Fruit fly (Drosophila melanogaster) whole organism, embryonic: ENCODE results near the gene Sas-6.

Experiments used
- C15 ChIP-seq: fragments of 200-800 bp; sonication (Bioruptor generic); IDR thresholded peaks from 3 replicates; pipeline ENCODE4 v1.3.6; 2022; ENCODE audit warnings: missing biosample characterization, missing genetic modification characterization
- CG11696 ChIP-seq: fragments of 200-800 bp; sonication (Bioruptor generic); IDR thresholded peaks from 2 replicates; pipeline ENCODE4 v1.3.6; 2022; ENCODE audit warnings: missing biosample characterization, missing genetic modification characterization
- CG2202 ChIP-seq: fragments of 200-800 bp; sonication (Bioruptor generic); optimal IDR thresholded peaks from 2 replicates; lab custom pipeline; 2018; ENCODE audit warnings: missing biosample characterization, mild to moderate bottlenecking, missing genetic modification characterization
- CG6689 ChIP-seq: fragments of 200-800 bp; sonication (Bioruptor generic); IDR thresholded peaks from 2 replicates; pipeline ENCODE4 v1.3.6; 2022; ENCODE audit warnings: missing biosample characterization, missing genetic modification characterization
- Doc2 ChIP-seq: fragments of 200-800 bp; sonication (Bioruptor generic); IDR thresholded peaks from 2 replicates; pipeline ENCODE4 v1.3.6; 2022; ENCODE audit warnings: missing biosample characterization, missing genetic modification characterization
- Eip74EF ChIP-seq, 2 experiments: fragments of 200-800 bp in 1 of 2; fragments of >200 bp in 1 of 2; sonication (Bioruptor generic) in 1 of 2; optimal IDR thresholded peaks; 2 replicates each; lab custom pipeline; 2017 to 2019; ENCODE audit warnings: missing biosample characterization in 2 of 2, missing genetic modification characterization in 2 of 2, mild to moderate bottlenecking in 1 of 2, moderate library complexity in 1 of 2
- HLHmδ ChIP-seq: fragments of 200-800 bp; sonication (Bioruptor generic); optimal IDR thresholded peaks from 2 replicates; lab custom pipeline; 2018; ENCODE audit warnings: missing biosample characterization, mild to moderate bottlenecking, missing genetic modification characterization, moderate library complexity
- Scr ChIP-seq: fragments of 200-800 bp; sonication (Bioruptor generic); IDR thresholded peaks from 2 replicates; pipeline ENCODE4 v1.3.6; 2022; ENCODE audit warnings: missing biosample characterization, missing genetic modification characterization; ENCODE audit not compliant: partially characterized antibody
- danr ChIP-seq: fragments of 200-800 bp; sonication (Bioruptor generic); IDR thresholded peaks from 2 replicates; pipeline ENCODE4 v1.3.6; 2022; ENCODE audit warnings: missing biosample characterization, missing genetic modification characterization
- gce ChIP-seq: fragments of 200-800 bp; sonication (Bioruptor generic); IDR thresholded peaks from 3 replicates; pipeline ENCODE4 v1.3.6; 2022; ENCODE audit warnings: missing biosample characterization, missing genetic modification characterization
- ro ChIP-seq: fragments of 200-800 bp; sonication (Bioruptor generic); IDR thresholded peaks from 2 replicates; pipeline ENCODE4 v1.3.6; 2022; ENCODE audit warnings: missing biosample characterization, missing genetic modification characterization
- tio ChIP-seq: fragments of 200-800 bp; sonication (Bioruptor generic); optimal IDR thresholded peaks from 2 replicates; lab custom pipeline; 2017; ENCODE audit warnings: missing biosample characterization, missing genetic modification characterization, inconsistent platforms
- tna ChIP-seq: fragments of 200-800 bp; sonication (Bioruptor generic); IDR thresholded peaks from 2 replicates; pipeline ENCODE4 v1.3.6; 2022; ENCODE audit warnings: missing biosample characterization, missing genetic modification characterization; ENCODE audit not compliant: partially characterized antibody
- vvl ChIP-seq: fragments of 200-800 bp; sonication (Bioruptor generic); IDR thresholded peaks from 2 replicates; pipeline ENCODE4 v1.3.6; 2022; ENCODE audit warnings: missing biosample characterization, missing genetic modification characterization

- TF ChIP-seq vvl (GFP tag; lab: Robert Waterston, UW) (no peak), C15 (GFP tag; lab: Robert Waterston, UW) (no peak), Scr (GFP tag; lab: Robert Waterston, UW) (no peak), tna (GFP tag; lab: Robert Waterston, UW) (no peak), HLHmδ (no peak), Eip74EF (GFP tag; optimal IDR thresholded peaks at IDR 0.05; lab: Kevin White, UChicago) (no peak), ro (GFP tag; lab: Robert Waterston, UW) (no peak), CG6689 (GFP tag; lab: Robert Waterston, UW) (no peak), danr (GFP tag; lab: Robert Waterston, UW) (no peak), gce (GFP tag; lab: Robert Waterston, UW) (no peak), Doc2 (GFP tag; lab: Robert Waterston, UW) (no peak), tio (GFP tag; lab: Kevin White, UChicago) (no peak), CG2202 (tag; lab: Kevin White, UChicago) (no peak), CG11696 (GFP tag; lab: Robert Waterston, UW) (no peak)
Measured at dm6 chr3R:29985219-29985618, 9.9 kb upstream of the Sas-6 start.
